Worm (Caenorhabditis elegans) whole organism, L4 larva: ENCODE results near the gene myo-2.

ENCODE experiments used
- D1046.2 ChIP-seq: fragments of 200-800 bp; sonication (Bioruptor generic); IDR thresholded peaks from 2 replicates; pipeline ENCODE4 v1.3.6; 2022; ENCODE audit warnings: missing genetic modification characterization, missing compliant biosample characterization
- F26F4.8 ChIP-seq: fragments of 200-800 bp; sonication (Bioruptor generic); conservative IDR thresholded peaks from 2 replicates; pipeline ENCODE4 v1.3.6; 2022; ENCODE audit warnings: missing genetic modification characterization, missing compliant biosample characterization
- F44E2.7 ChIP-seq: fragments of 200-800 bp; sonication (Bioruptor generic); IDR thresholded peaks from 2 replicates; pipeline ENCODE4 v2.1.2; 2022; ENCODE audit warnings: missing genetic modification characterization, missing compliant biosample characterization
- R02D3.7 ChIP-seq: fragments of 150-350 bp; sonication (generic microtip); optimal IDR thresholded peaks from 3 replicates; lab custom pipeline; 2014; ENCODE audit warnings: missing biosample characterization, missing genetic modification characterization
- T26A8.4 ChIP-seq: fragments of 200-800 bp; sonication (Bioruptor generic); IDR thresholded peaks from 2 replicates; pipeline ENCODE4 v1.3.6; 2022; ENCODE audit warnings: missing genetic modification characterization, missing compliant biosample characterization
- Y5F2A.4 ChIP-seq: fragments of 200-800 bp; sonication (Bioruptor generic); optimal IDR thresholded peaks from 2 replicates; lab custom pipeline; 2018; ENCODE audit warnings: mild to moderate bottlenecking, missing genetic modification characterization, missing compliant biosample characterization
- Y75B8A.6 ChIP-seq: fragments of 200-800 bp; sonication (Bioruptor generic); IDR thresholded peaks from 2 replicates; pipeline ENCODE4 v1.3.6; 2022; ENCODE audit warnings: missing genetic modification reagents, missing genetic modification characterization, missing compliant biosample characterization
- aha-1 ChIP-seq: fragments of 150-350 bp; peaks from one replicate; lab custom pipeline; 2014; ENCODE audit warnings: missing biosample characterization, missing genetic modification characterization
- ama-1 ChIP-seq: fragments of 150-350 bp; optimal IDR thresholded peaks from 2 replicates; lab custom pipeline; 2014; ENCODE audit warnings: inconsistent platforms, mixed read lengths
- arid-1 ChIP-seq: fragments of 200-800 bp; sonication (Bioruptor generic); conservative IDR thresholded peaks from 2 replicates; pipeline ENCODE4 v1.3.6; 2022; ENCODE audit warnings: missing genetic modification reagents, missing genetic modification characterization, missing compliant biosample characterization
- ceh-20 ChIP-seq: fragments of 200-800 bp; sonication (Bioruptor generic); IDR thresholded peaks from 2 replicates; pipeline ENCODE4 v1.3.6; 2022; ENCODE audit warnings: missing genetic modification reagents, missing genetic modification characterization, missing compliant biosample characterization
- ceh-28 ChIP-seq: fragments of 150-350 bp; optimal IDR thresholded peaks from 2 replicates; lab custom pipeline; 2014; ENCODE audit warnings: missing biosample characterization, missing genetic modification reagents, missing genetic modification characterization
- ceh-44 ChIP-seq: fragments of 200-800 bp; sonication (Bioruptor generic); IDR thresholded peaks from 2 replicates; pipeline ENCODE4 v1.3.6; 2022; ENCODE audit warnings: missing genetic modification reagents, missing genetic modification characterization, missing compliant biosample characterization
- daf-16 ChIP-seq, 3 experiments: sonication (generic microtip); optimal IDR thresholded peaks; 2 replicates each; lab custom pipeline; 2016 to 2017; ENCODE audit warnings: missing genetic modification characterization in 3 of 3, missing genetic modification reagents in 3 of 3, mild to moderate bottlenecking in 2 of 3, missing compliant biosample characterization in 2 of 3, missing biosample characterization in 1 of 3, moderate library complexity in 1 of 3
- daf-19 ChIP-seq: fragments of 200-800 bp; sonication (Bioruptor generic); conservative IDR thresholded peaks from 2 replicates; pipeline ENCODE4 v1.3.6; 2022; ENCODE audit warnings: missing genetic modification characterization, missing compliant biosample characterization
- dmd-6 ChIP-seq: fragments of 200-800 bp; sonication (Bioruptor generic); IDR thresholded peaks from 2 replicates; pipeline ENCODE4 v1.3.6; 2022; ENCODE audit warnings: missing genetic modification reagents, missing genetic modification characterization, missing compliant biosample characterization
- dmd-8 ChIP-seq: fragments of 200-800 bp; sonication (Bioruptor generic); IDR thresholded peaks from 2 replicates; pipeline ENCODE4 v1.3.6; 2022; ENCODE audit warnings: missing genetic modification characterization, missing compliant biosample characterization
- dmd-9 ChIP-seq: fragments of 200-800 bp; sonication (Bioruptor generic); IDR thresholded peaks from 2 replicates; pipeline ENCODE4 v1.3.6; 2022; ENCODE audit warnings: missing genetic modification reagents, missing genetic modification characterization, missing compliant biosample characterization
- dpl-1 ChIP-seq: fragments of 150-350 bp; optimal IDR thresholded peaks from 2 replicates; lab custom pipeline; 2014; ENCODE audit warnings: missing biosample characterization, missing genetic modification reagents, missing genetic modification characterization
- fkh-10 ChIP-seq: fragments of 150-350 bp; optimal IDR thresholded peaks from 2 replicates; lab custom pipeline; 2014; ENCODE audit warnings: missing biosample characterization, missing genetic modification reagents, missing genetic modification characterization
- gei-8 ChIP-seq: fragments of 200-800 bp; sonication (Bioruptor generic); optimal IDR thresholded peaks from 2 replicates; lab custom pipeline; 2018; ENCODE audit warnings: mild to moderate bottlenecking, missing genetic modification characterization, missing compliant biosample characterization
- hif-1 ChIP-seq, 2 experiments: sonication (generic microtip); optimal IDR thresholded peaks; 2 replicates each; lab custom pipeline; 2016 to 2017; ENCODE audit warnings: missing compliant biosample characterization in 2 of 2, missing genetic modification characterization in 2 of 2, missing genetic modification reagents in 2 of 2, missing genotype in 2 of 2, mild to moderate bottlenecking in 1 of 2
- hlh-11 ChIP-seq: fragments of 200-800 bp; sonication (Bioruptor generic); optimal IDR thresholded peaks from 2 replicates; lab custom pipeline; 2018; ENCODE audit warnings: mild to moderate bottlenecking, missing genetic modification characterization, missing compliant biosample characterization
- hlh-30 ChIP-seq: sonication (generic microtip); optimal IDR thresholded peaks from 2 replicates; lab custom pipeline; 2017; ENCODE audit warnings: antibody characterized with exemption, mild to moderate bottlenecking, missing genetic modification characterization, missing compliant biosample characterization; ENCODE audit not compliant: insufficient read depth
- hmg-1.1 ChIP-seq: fragments of 200-800 bp; sonication (Bioruptor generic); IDR thresholded peaks from 2 replicates; pipeline ENCODE4 v1.3.6; 2022; ENCODE audit warnings: missing genetic modification reagents, missing genetic modification characterization, missing compliant biosample characterization
- jun-1 ChIP-seq: fragments of 150-350 bp; optimal IDR thresholded peaks from 2 replicates; lab custom pipeline; 2014; ENCODE audit warnings: missing biosample characterization, missing genetic modification reagents, missing genetic modification characterization
- lin-29 ChIP-seq: fragments of 200-800 bp; sonication (Bioruptor generic); IDR thresholded peaks from 2 replicates; pipeline ENCODE4 v1.3.6; 2022; ENCODE audit warnings: missing genetic modification reagents, missing genetic modification characterization, missing compliant biosample characterization
- lin-39 ChIP-seq: fragments of 150-350 bp; optimal IDR thresholded peaks from 2 replicates; lab custom pipeline; 2014; ENCODE audit warnings: missing biosample characterization, missing genetic modification reagents, missing genetic modification characterization
- madf-9 ChIP-seq: fragments of 200-800 bp; sonication (Bioruptor generic); conservative IDR thresholded peaks from 2 replicates; pipeline ENCODE4 v1.3.6; 2022; ENCODE audit warnings: missing genetic modification reagents, missing genetic modification characterization, missing compliant biosample characterization
- mes-2 ChIP-seq: sonication (generic microtip); optimal IDR thresholded peaks from 2 replicates; lab custom pipeline; 2016; ENCODE audit warnings: missing genotype, mild to moderate bottlenecking, missing genetic modification characterization, missing compliant biosample characterization; ENCODE audit not compliant: poor library complexity, severe bottlenecking
- nhr-10 ChIP-seq: fragments of 150-350 bp; optimal IDR thresholded peaks from 2 replicates; lab custom pipeline; 2014; ENCODE audit warnings: missing biosample characterization, missing genetic modification characterization
- nhr-102 ChIP-seq: sonication (generic microtip); optimal IDR thresholded peaks from 2 replicates; lab custom pipeline; 2016; ENCODE audit warnings: mild to moderate bottlenecking, missing genetic modification characterization, moderate library complexity, missing compliant biosample characterization
- nhr-111 ChIP-seq: fragments of 200-800 bp; sonication (Bioruptor generic); optimal IDR thresholded peaks from 2 replicates; lab custom pipeline; 2018; ENCODE audit warnings: mild to moderate bottlenecking, missing genetic modification characterization, missing compliant biosample characterization
- nhr-237 ChIP-seq: sonication (generic microtip); optimal IDR thresholded peaks from 2 replicates; lab custom pipeline; 2017; ENCODE audit warnings: missing biosample characterization, missing genetic modification characterization
- nhr-48 ChIP-seq: sonication (generic microtip); optimal IDR thresholded peaks from 2 replicates; lab custom pipeline; 2016; ENCODE audit warnings: mild to moderate bottlenecking, missing genetic modification characterization, missing compliant biosample characterization
- nhr-76 ChIP-seq: fragments of 150-350 bp; optimal IDR thresholded peaks from 2 replicates; lab custom pipeline; 2014; ENCODE audit warnings: missing biosample characterization, missing genetic modification characterization
- pqm-1 ChIP-seq: sonication (generic microtip); optimal IDR thresholded peaks from 2 replicates; lab custom pipeline; 2017; ENCODE audit warnings: missing biosample characterization, missing genetic modification characterization
- sdz-12 ChIP-seq: fragments of 200-800 bp; sonication (Bioruptor generic); optimal IDR thresholded peaks from 2 replicates; lab custom pipeline; 2018; ENCODE audit warnings: mild to moderate bottlenecking, missing genetic modification characterization, missing compliant biosample characterization
- skn-1 ChIP-seq: fragments of 150-350 bp; optimal IDR thresholded peaks from 2 replicates; lab custom pipeline; 2014; ENCODE audit warnings: missing biosample characterization, missing genetic modification characterization
- spr-1 ChIP-seq: sonication (generic microtip); optimal IDR thresholded peaks from 2 replicates; lab custom pipeline; 2016; ENCODE audit warnings: mild to moderate bottlenecking, missing genetic modification characterization, missing compliant biosample characterization
- spr-3 ChIP-seq: fragments of 200-800 bp; sonication (Bioruptor generic); optimal IDR thresholded peaks from 2 replicates; lab custom pipeline; 2018; ENCODE audit warnings: mild to moderate bottlenecking, missing genetic modification characterization, missing compliant biosample characterization
- tag-97 ChIP-seq: fragments of 200-800 bp; sonication (Bioruptor generic); IDR thresholded peaks from 2 replicates; pipeline ENCODE4 v1.3.6; 2022; ENCODE audit warnings: missing genetic modification characterization, missing compliant biosample characterization
- unc-130 ChIP-seq: sonication (generic microtip); optimal IDR thresholded peaks from 2 replicates; lab custom pipeline; 2016; ENCODE audit warnings: missing genetic modification reagents, missing genetic modification characterization, missing compliant biosample characterization
- unc-62 ChIP-seq, 3 experiments: fragments of 150-350 bp in 1 of 3; sonication (generic microtip); optimal IDR thresholded peaks in 2 of 3; peaks in 1 of 3; 1 replicate in 1 of 3; 2 replicates in 2 of 3; lab custom pipeline; 2014 to 2017; ENCODE audit warnings: missing biosample characterization in 3 of 3, missing genetic modification characterization in 3 of 3, missing genetic modification reagents in 3 of 3, missing genotype in 1 of 3
- vab-7 ChIP-seq: fragments of 200-800 bp; sonication (Bioruptor generic); IDR thresholded peaks from 2 replicates; pipeline ENCODE4 v1.3.6; 2022; ENCODE audit warnings: missing genetic modification reagents, missing genetic modification characterization, missing compliant biosample characterization
- zag-1 ChIP-seq: fragments of 150-350 bp; optimal IDR thresholded peaks from 2 replicates; lab custom pipeline; 2014; ENCODE audit warnings: missing biosample characterization, missing genetic modification characterization
- zfp-2 ChIP-seq: sonication (generic microtip); optimal IDR thresholded peaks from 2 replicates; lab custom pipeline; 2016; ENCODE audit warnings: mild to moderate bottlenecking, missing genetic modification characterization, missing compliant biosample characterization
- zfp-3 ChIP-seq: fragments of 200-800 bp; sonication (Bioruptor generic); conservative IDR thresholded peaks from 2 replicates; pipeline ENCODE4 v1.3.6; 2022; ENCODE audit warnings: missing genetic modification reagents, missing genetic modification characterization, missing compliant biosample characterization
- zip-11 ChIP-seq: fragments of 200-800 bp; sonication (Bioruptor generic); IDR thresholded peaks from 2 replicates; pipeline ENCODE4 v1.3.6; 2022; ENCODE audit warnings: missing genetic modification characterization, missing compliant biosample characterization
- ztf-7 ChIP-seq: fragments of 150-350 bp; optimal IDR thresholded peaks from 2 replicates; lab custom pipeline; 2014; ENCODE audit warnings: missing biosample characterization, missing genetic modification characterization

Gene myo-2

DNA sequence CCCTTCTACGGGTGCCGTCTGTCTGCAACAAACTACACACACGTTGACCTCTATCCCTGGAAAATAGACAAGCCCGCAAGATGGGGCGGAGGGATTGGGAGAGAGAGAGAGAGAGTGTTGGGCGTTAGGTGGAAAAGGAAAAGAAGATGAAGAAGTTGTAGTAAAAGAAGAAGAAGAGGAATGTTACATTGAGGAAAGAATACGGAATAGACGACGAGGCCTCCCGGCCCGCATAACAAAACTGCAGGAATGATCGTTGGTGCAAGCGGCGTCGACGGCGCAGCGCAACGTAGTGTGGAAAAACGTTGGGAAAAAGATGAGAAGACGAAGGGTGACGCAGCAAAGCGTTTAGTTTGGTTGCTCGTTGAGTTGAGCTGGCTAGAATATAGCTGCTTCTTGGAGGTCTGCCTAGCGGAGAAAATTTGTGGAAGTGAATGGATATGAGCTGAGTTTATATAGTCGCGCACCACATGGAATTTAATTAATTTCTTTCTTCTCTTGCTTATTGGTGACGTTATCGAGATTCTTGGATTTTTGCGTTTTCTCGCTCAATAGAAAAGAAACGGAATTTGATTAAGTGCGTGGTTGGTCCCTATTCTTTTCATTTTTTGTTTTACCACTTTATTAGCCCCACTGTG is 42.4 kb downstream of the myo-2 start (continued):
- no peak for TF ChIP-seq nhr-10 (tag; lab: Kevin White, UChicago)
- TF ChIP-seq daf-16 (GFP tag; optimal IDR thresholded peaks at IDR 0.05; lab: Kevin White, UChicago): peak in 1 of 2 experiments; percentile 58
- TF ChIP-seq daf-16 (tag; optimal IDR thresholded peaks at IDR 0.05; lab: Kevin White, UChicago): no peak
- TF ChIP-seq lin-29: no peak
- TF ChIP-seq tag-97: no peak
- no peak for TF ChIP-seq zfp-2 (tag; lab: Kevin White, UChicago)
- TF ChIP-seq dpl-1 (GFP tag; lab: Kevin White, UChicago): no peak
- no peak for TF ChIP-seq ceh-28 (tag; lab: Kevin White, UChicago)
- no peak for TF ChIP-seq nhr-48 (tag; lab: Kevin White, UChicago)
- no peak for TF ChIP-seq madf-9 (GFP tag; lab: Robert Waterston, UW)
- TF ChIP-seq zfp-3 (GFP tag; lab: Robert Waterston, UW): no peak
- TF ChIP-seq unc-130 (GFP tag; lab: Kevin White, UChicago): no peak
- TF ChIP-seq aha-1 (tag; lab: Kevin White, UChicago): peak; percentile 98
- TF ChIP-seq T26A8.4 (GFP tag; lab: Robert Waterston, UW): no peak
- no peak for TF ChIP-seq sdz-12
- TF ChIP-seq pqm-1: no peak
- TF ChIP-seq ceh-20 (GFP tag; lab: Robert Waterston, UW): peak; percentile 69
- no peak for TF ChIP-seq daf-19 (GFP tag; lab: Robert Waterston, UW)
- TF ChIP-seq hlh-11 (tag; lab: Kevin White, UChicago): peak; percentile 75
- no peak for TF ChIP-seq vab-7 (GFP tag; lab: Robert Waterston, UW)
- TF ChIP-seq mes-2 (tag; lab: Kevin White, UChicago): peak; percentile 38
- TF ChIP-seq F26F4.8 (GFP tag; lab: Robert Waterston, UW): no peak
- TF ChIP-seq zip-11 (GFP tag; lab: Robert Waterston, UW): no peak
- TF ChIP-seq fkh-10 (GFP tag; lab: Kevin White, UChicago): no peak
- no peak for TF ChIP-seq zag-1 (tag; lab: Kevin White, UChicago)
- no peak for TF ChIP-seq Y75B8A.6 (GFP tag; lab: Robert Waterston, UW)
- TF ChIP-seq R02D3.7 (tag; lab: Kevin White, UChicago): no peak
- TF ChIP-seq hlh-30 (tag; lab: Kevin White, UChicago): peak; percentile 42
- no peak for TF ChIP-seq nhr-111
- TF ChIP-seq F44E2.7 (GFP tag; lab: Robert Waterston, UW): no peak
- TF ChIP-seq spr-1 (tag; lab: Kevin White, UChicago): no peak
- TF ChIP-seq nhr-237: no peak
- TF ChIP-seq spr-3: no peak
- no peak for TF ChIP-seq dmd-8 (GFP tag; lab: Robert Waterston, UW)
- TF ChIP-seq gei-8: no peak
- peak; percentile 63 for TF ChIP-seq hmg-1.1
- TF ChIP-seq lin-39: no peak
- peak; percentile 17 for TF ChIP-seq jun-1 (tag; lab: Kevin White, UChicago)
- TF ChIP-seq ama-1 (lab: Kevin White, UChicago): no peak
- TF ChIP-seq hif-1 (tag; optimal IDR thresholded peaks at IDR 0.05; lab: Kevin White, UChicago): peak in 1 of 2 experiments; percentile 47
- TF ChIP-seq unc-62 (GFP tag; optimal IDR thresholded peaks at IDR 0.05 in 1 of 2; lab: Kevin White, UChicago): peak in 1 of 2 experiments; percentile 75
- no peak for TF ChIP-seq unc-62 (tag; optimal IDR thresholded peaks at IDR 0.05; lab: Kevin White, UChicago)
- no peak for TF ChIP-seq nhr-76
- TF ChIP-seq nhr-102: no peak
- no peak for TF ChIP-seq ceh-44 (GFP tag; lab: Robert Waterston, UW)
- TF ChIP-seq dmd-9 (GFP tag; lab: Robert Waterston, UW): no peak
- TF ChIP-seq D1046.2 (GFP tag; lab: Robert Waterston, UW): no peak
- TF ChIP-seq dmd-6 (GFP tag; lab: Robert Waterston, UW): peak; percentile 25
- TF ChIP-seq ztf-7: no peak
- no peak for TF ChIP-seq skn-1 (tag; lab: Kevin White, UChicago)
- TF ChIP-seq Y5F2A.4: no peak
- no peak for TF ChIP-seq arid-1 (GFP tag; lab: Robert Waterston, UW)
